Worm (Caenorhabditis elegans): ENCODE data around the gene str-79.

DNA sequence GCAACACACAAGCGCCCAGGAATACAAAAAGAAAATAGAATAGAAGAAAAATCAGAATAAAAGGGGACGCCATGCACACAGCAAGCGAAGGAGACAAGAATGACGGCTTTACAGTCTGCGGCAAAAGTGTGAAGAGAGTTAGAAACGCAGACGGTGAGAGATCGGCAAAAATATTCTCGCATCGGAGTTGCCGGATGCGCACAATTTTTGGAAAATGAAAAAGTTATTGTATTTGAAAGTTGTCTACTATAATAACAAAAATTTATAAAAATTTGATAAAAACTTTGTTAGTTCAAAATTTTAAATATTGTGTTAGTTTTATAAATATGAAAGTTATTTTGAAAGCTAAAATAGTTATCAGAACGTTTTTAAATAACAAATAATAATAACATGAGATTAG lies 47.4 kb upstream of the str-79 start, which contains the start of gene ZC53.22:
- TF ChIP-seq tbx-11 (GFP tag; IDR thresholded peaks at IDR 0.05), result no peak
- TF ChIP-seq hnd-1 (tag; optimal IDR thresholded peaks at IDR 0.05), result no peak
- TF ChIP-seq ama-1 (optimal IDR thresholded peaks at IDR 0.05), result no peak
- TF ChIP-seq ceh-36 (tag; optimal IDR thresholded peaks at IDR 0.05), result no peak
- no peak for TF ChIP-seq hmg-4 (GFP tag; optimal IDR thresholded peaks at IDR 0.05)
- no peak for TF ChIP-seq hmbx-1 (tag; optimal IDR thresholded peaks at IDR 0.05)
- no peak for TF ChIP-seq F13C5.2 (tag; optimal IDR thresholded peaks at IDR 0.05)
- no peak for TF ChIP-seq scrt-1 (GFP tag; IDR thresholded peaks at IDR 0.05)

Data from whole organism, early embryonic.